In genomic region chrV:5647359-5647758, ce11 we compare ENCODE assay signal across 5 worm cellular contexts.
TF ChIP-seq lines count a peak whose summit lies in the region.

C14C11.4 (plus strand) TSS chrV:5647610.

TF ChIP-seq in whole organism, L1 larva, 84 proteins besides CTCF, POLR2A, EP300 and RAD21:
- no peak for TF ChIP-seq pax-3 (tag; optimal IDR thresholded peaks at IDR 0.05; lab: Kevin White, UChicago)
- TF ChIP-seq vab-15 (tag; optimal IDR thresholded peaks at IDR 0.05; lab: Kevin White, UChicago), result no peak
- peak; percentile 53 for TF ChIP-seq elt-2 (tag; optimal IDR thresholded peaks at IDR 0.05; lab: Kevin White, UChicago)
- no peak for TF ChIP-seq ceh-63 (GFP tag; optimal IDR thresholded peaks at IDR 0.05; lab: Kevin White, UChicago)
- TF ChIP-seq lsy-2 (tag; optimal IDR thresholded peaks at IDR 0.05; lab: Kevin White, UChicago), result no peak
- no peak for TF ChIP-seq efl-1 (optimal IDR thresholded peaks at IDR 0.05; lab: Kevin White, UChicago)
- TF ChIP-seq efl-1 (GFP tag; optimal IDR thresholded peaks at IDR 0.05 in 1 of 2; lab: Kevin White, UChicago), result peak in 1 of 2 experiments; percentile 67

TF ChIP-seq in whole organism, L2 larva, 48 proteins besides CTCF, POLR2A, EP300 and RAD21:
- TF ChIP-seq crh-2 (tag; optimal IDR thresholded peaks at IDR 0.05; lab: Kevin White, UChicago), result peak; percentile 12
- no peak for TF ChIP-seq elt-1 (tag; optimal IDR thresholded peaks at IDR 0.05; lab: Kevin White, UChicago)
- peak; percentile 81 for TF ChIP-seq fos-1 (tag; optimal IDR thresholded peaks at IDR 0.05; lab: Kevin White, UChicago)
- TF ChIP-seq ama-1 (optimal IDR thresholded peaks at IDR 0.05; lab: Kevin White, UChicago), result no peak
- no peak for TF ChIP-seq mdl-1 (tag; optimal IDR thresholded peaks at IDR 0.05; lab: Kevin White, UChicago)
- no peak for TF ChIP-seq dmd-4 (tag; optimal IDR thresholded peaks at IDR 0.05; lab: Kevin White, UChicago)
- no peak for TF ChIP-seq zag-1 (tag; optimal IDR thresholded peaks at IDR 0.05; lab: Kevin White, UChicago)
- no peak for TF ChIP-seq peb-1 (tag; optimal IDR thresholded peaks at IDR 0.05; lab: Kevin White, UChicago)

TF ChIP-seq in whole organism, L3 larva, 47 proteins besides CTCF, POLR2A, EP300 and RAD21:
- TF ChIP-seq pqm-1 (tag; optimal IDR thresholded peaks at IDR 0.05; lab: Kevin White, UChicago) (peak; percentile 41), elt-2 (tag; optimal IDR thresholded peaks at IDR 0.05; lab: Kevin White, UChicago) (peak; percentile 72), nhr-28 (tag; optimal IDR thresholded peaks at IDR 0.05; lab: Kevin White, UChicago) (no peak)
TF ChIP-seq in whole organism, L3 larva: peak in this region for 2.

TF ChIP-seq in whole organism, L4 larva, 104 proteins besides CTCF, POLR2A, EP300 and RAD21 (continues in another document):
- no peak for TF ChIP-seq arid-1 (GFP tag; conservative IDR thresholded peaks at IDR 0.05; lab: Robert Waterston, UW)
- TF ChIP-seq dmd-6 (GFP tag; IDR thresholded peaks at IDR 0.05; lab: Robert Waterston, UW), result peak; percentile 65
- no peak for TF ChIP-seq lin-39 (tag; optimal IDR thresholded peaks at IDR 0.05; lab: Kevin White, UChicago)
- TF ChIP-seq php-3 (GFP tag; IDR thresholded peaks at IDR 0.05; lab: Robert Waterston, UW), result no peak
- TF ChIP-seq nhr-25 (tag; optimal IDR thresholded peaks at IDR 0.05; lab: Kevin White, UChicago; ENCODE audit: borderline replicate concordance, insufficient read depth), result no peak
- TF ChIP-seq skn-1 (tag; optimal IDR thresholded peaks at IDR 0.05; lab: Kevin White, UChicago), result no peak
- no peak for TF ChIP-seq hif-1 (tag; optimal IDR thresholded peaks at IDR 0.05; lab: Kevin White, UChicago)
- no peak for TF ChIP-seq duxl-1 (tag; optimal IDR thresholded peaks at IDR 0.05; lab: Kevin White, UChicago; ENCODE audit: poor library complexity)
- no peak for TF ChIP-seq hmg-1.1 (GFP tag; IDR thresholded peaks at IDR 0.05; lab: Robert Waterston, UW)
- TF ChIP-seq daf-12 (tag; optimal IDR thresholded peaks at IDR 0.05; lab: Kevin White, UChicago), result no peak
- no peak for TF ChIP-seq tra-1 (GFP tag; IDR thresholded peaks at IDR 0.05; lab: Robert Waterston, UW)
- TF ChIP-seq F10B5.3 (tag; optimal IDR thresholded peaks at IDR 0.05; lab: Kevin White, UChicago), result no peak
- TF ChIP-seq ceh-28 (tag; optimal IDR thresholded peaks at IDR 0.05; lab: Kevin White, UChicago), result no peak
- no peak for TF ChIP-seq rbr-2 (tag; optimal IDR thresholded peaks at IDR 0.05; lab: Kevin White, UChicago)
- TF ChIP-seq F49E8.2 (tag; optimal IDR thresholded peaks at IDR 0.05; lab: Kevin White, UChicago; ENCODE audit: borderline replicate concordance), result no peak
- no peak for TF ChIP-seq aha-1 (tag; lab: Kevin White, UChicago)
- no peak for TF ChIP-seq Y75B8A.6 (GFP tag; IDR thresholded peaks at IDR 0.05; lab: Robert Waterston, UW)
- peak; percentile 52 for TF ChIP-seq mxl-3 (GFP tag; optimal IDR thresholded peaks at IDR 0.05; lab: Kevin White, UChicago)
- TF ChIP-seq unc-62 (GFP tag; optimal IDR thresholded peaks at IDR 0.05 in 1 of 2; lab: Kevin White, UChicago), result no peak
- no peak for TF ChIP-seq unc-62 (tag; optimal IDR thresholded peaks at IDR 0.05; lab: Kevin White, UChicago)
- TF ChIP-seq dve-1 (tag; optimal IDR thresholded peaks at IDR 0.05; lab: Kevin White, UChicago; ENCODE audit: insufficient read depth), result no peak
- TF ChIP-seq gei-8 (GFP tag; optimal IDR thresholded peaks at IDR 0.05; lab: Kevin White, UChicago), result no peak
- no peak for TF ChIP-seq lsy-2 (tag; optimal IDR thresholded peaks at IDR 0.05; lab: Kevin White, UChicago)
- peak in 1 of 2 experiments; percentile 4 for TF ChIP-seq mdl-1 (tag; optimal IDR thresholded peaks at IDR 0.05; lab: Kevin White, UChicago)
- no peak for TF ChIP-seq zip-11 (GFP tag; IDR thresholded peaks at IDR 0.05; lab: Robert Waterston, UW)
- no peak for TF ChIP-seq aly-2 (tag; optimal IDR thresholded peaks at IDR 0.05; lab: Kevin White, UChicago)
- no peak for TF ChIP-seq lim-7 (GFP tag; IDR thresholded peaks at IDR 0.05; lab: Robert Waterston, UW)
- TF ChIP-seq R02D3.7 (tag; optimal IDR thresholded peaks at IDR 0.05; lab: Kevin White, UChicago), result no peak
- TF ChIP-seq ceh-32 (tag; optimal IDR thresholded peaks at IDR 0.05; lab: Kevin White, UChicago; ENCODE audit: poor library complexity), result no peak
- no peak for TF ChIP-seq mdt-29 (GFP tag; IDR thresholded peaks at IDR 0.05; lab: Robert Waterston, UW)
- TF ChIP-seq zag-1 (tag; optimal IDR thresholded peaks at IDR 0.05; lab: Kevin White, UChicago), result no peak
- no peak for TF ChIP-seq ctbp-1 (GFP tag; IDR thresholded peaks at IDR 0.05; lab: Robert Waterston, UW)
- no peak for TF ChIP-seq nhr-111 (GFP tag; optimal IDR thresholded peaks at IDR 0.05; lab: Kevin White, UChicago)
- no peak for TF ChIP-seq ztf-7 (tag; optimal IDR thresholded peaks at IDR 0.05; lab: Kevin White, UChicago)
- no peak for TF ChIP-seq nhr-48 (tag; optimal IDR thresholded peaks at IDR 0.05; lab: Kevin White, UChicago)
- TF ChIP-seq attf-4 (tag; optimal IDR thresholded peaks at IDR 0.05; lab: Kevin White, UChicago), result no peak
- no peak for TF ChIP-seq nhr-77 (tag; optimal IDR thresholded peaks at IDR 0.05; lab: Kevin White, UChicago)
- TF ChIP-seq Y48G9A.11 (GFP tag; IDR thresholded peaks at IDR 0.05; lab: Robert Waterston, UW), result no peak
- no peak for TF ChIP-seq hlh-30 (tag; optimal IDR thresholded peaks at IDR 0.05; lab: Kevin White, UChicago; ENCODE audit: insufficient read depth)
- no peak for TF ChIP-seq lin-29 (GFP tag; IDR thresholded peaks at IDR 0.05; lab: Robert Waterston, UW)

TF ChIP-seq in whole organism, young adult, 124 proteins besides CTCF, POLR2A, EP300 and RAD21:
- TF ChIP-seq nhr-80 (tag; optimal IDR thresholded peaks at IDR 0.05; lab: Kevin White, UChicago), result peak; percentile 86
- no peak for TF ChIP-seq B0035.1 (tag; optimal IDR thresholded peaks at IDR 0.05; lab: Kevin White, UChicago)
- TF ChIP-seq ets-4 (GFP tag; optimal IDR thresholded peaks at IDR 0.05; lab: Kevin White, UChicago), result peak; percentile 39
- TF ChIP-seq sdz-38 (tag; optimal IDR thresholded peaks at IDR 0.05; lab: Kevin White, UChicago), result no peak
TF ChIP-seq in whole organism, young adult: peak in this region for 2.
